Fruit fly (Drosophila melanogaster): ENCODE results near the gene CG9109.

CG9109 gene

dm6 chr2L:6070656-6071231 is 36.5 kb upstream of the CG9109 start, which contains the start of the genes CG9154 and Kr-h2 (continued):
- TF ChIP-seq CG6175 (GFP tag; IDR thresholded peaks at IDR 0.05) = no peak
- no peak for TF ChIP-seq prd (optimal IDR thresholded peaks at IDR 0.05)
- peak; percentile 44 for TF ChIP-seq prd (GFP tag; IDR thresholded peaks at IDR 0.05)
- TF ChIP-seq btn (GFP tag; optimal IDR thresholded peaks at IDR 0.05) = no peak
- TF ChIP-seq Adf1 (GFP tag; IDR thresholded peaks at IDR 0.05) = no peak
- no peak for TF ChIP-seq Hr3 (GFP tag; optimal IDR thresholded peaks at IDR 0.05)
- TF ChIP-seq pnt (GFP tag; optimal IDR thresholded peaks at IDR 0.05) = no peak
- no peak for TF ChIP-seq CG8944 (GFP tag; optimal IDR thresholded peaks at IDR 0.05)
- TF ChIP-seq h (optimal IDR thresholded peaks at IDR 0.05) = no peak
- TF ChIP-seq usp (GFP tag; optimal IDR thresholded peaks at IDR 0.05) = no peak
- no peak for TF ChIP-seq CG15479 (GFP tag; optimal IDR thresholded peaks at IDR 0.05)
- no peak for TF ChIP-seq CG5953 (GFP tag; IDR thresholded peaks at IDR 0.05)
- TF ChIP-seq gfzf (GFP tag; optimal IDR thresholded peaks at IDR 0.05) = no peak
- TF ChIP-seq CG1529 (GFP tag; optimal IDR thresholded peaks at IDR 0.05) = no peak
- no peak for TF ChIP-seq H15 (GFP tag; IDR thresholded peaks at IDR 0.05)
- no peak for TF ChIP-seq Tbp (GFP tag; optimal IDR thresholded peaks at IDR 0.05)
- no peak for TF ChIP-seq TFAM (GFP tag; optimal IDR thresholded peaks at IDR 0.05)
- peak; percentile 75 for TF ChIP-seq CG7928 (GFP tag; optimal IDR thresholded peaks at IDR 0.05)
- TF ChIP-seq pum (GFP tag; optimal IDR thresholded peaks at IDR 0.05) = peak; percentile 15
- no peak for TF ChIP-seq Ada2b (GFP tag; IDR thresholded peaks at IDR 0.05)
- peak; percentile 87 for TF ChIP-seq pzg (GFP tag; optimal IDR thresholded peaks at IDR 0.05)
- no peak for TF ChIP-seq CG1792 (GFP tag; optimal IDR thresholded peaks at IDR 0.05)
- peak; percentile 37 for TF ChIP-seq Fer2 (tag; optimal IDR thresholded peaks at IDR 0.05)
- TF ChIP-seq CG12155 (GFP tag; optimal IDR thresholded peaks at IDR 0.05) = peak; percentile 23
- TF ChIP-seq CG4707 (GFP tag; optimal IDR thresholded peaks at IDR 0.05) = no peak
- TF ChIP-seq sima (GFP tag; optimal IDR thresholded peaks at IDR 0.05) = no peak
- TF ChIP-seq CG2120 (GFP tag; optimal IDR thresholded peaks at IDR 0.05) = peak; percentile 70
- TF ChIP-seq Dref (GFP tag; IDR thresholded peaks at IDR 0.05) = peak; percentile 96
- TF ChIP-seq Stat92E (GFP tag; optimal IDR thresholded peaks at IDR 0.05) = no peak
- TF ChIP-seq Hmr (GFP tag; optimal IDR thresholded peaks at IDR 0.05) = peak; percentile 58
- no peak for TF ChIP-seq chn (GFP tag; optimal IDR thresholded peaks at IDR 0.05)
- TF ChIP-seq CG43689 (GFP tag; IDR thresholded peaks at IDR 0.05) = no peak
- TF ChIP-seq CG6791 (GFP tag; IDR thresholded peaks at IDR 0.05; ENCODE audit: partially characterized antibody) = peak; percentile 75; the same call in 2 of the 3 replicates
- TF ChIP-seq CG2116 (GFP tag; optimal IDR thresholded peaks at IDR 0.05) = peak; percentile 98
- peak; percentile 57 for TF ChIP-seq CG13894 (tag; optimal IDR thresholded peaks at IDR 0.05)
- no peak for TF ChIP-seq vfl (GFP tag; optimal IDR thresholded peaks at IDR 0.05)
- no peak for TF ChIP-seq nau (GFP tag; optimal IDR thresholded peaks at IDR 0.05)
- no peak for TF ChIP-seq pfk (GFP tag; optimal IDR thresholded peaks at IDR 0.05)
- TF ChIP-seq Kr (GFP tag; optimal IDR thresholded peaks at IDR 0.05) = no peak
- TF ChIP-seq wdn (GFP tag; IDR thresholded peaks at IDR 0.05) = no peak
- 0 out of 2 replicates have a peak, but pooled peaks have one; percentile 4 for TF ChIP-seq onecut (GFP tag; IDR thresholded peaks at IDR 0.05)
- TF ChIP-seq CG9215 (GFP tag; IDR thresholded peaks at IDR 0.05) = no peak
- no peak for TF ChIP-seq sob (GFP tag; IDR thresholded peaks at IDR 0.05)
- no peak for TF ChIP-seq D (optimal IDR thresholded peaks at IDR 0.05)
- no peak for TF ChIP-seq D (GFP tag; optimal IDR thresholded peaks at IDR 0.05)
- no peak for TF ChIP-seq bcd (GFP tag; optimal IDR thresholded peaks at IDR 0.05)
- TF ChIP-seq CG13775 (GFP tag; optimal IDR thresholded peaks at IDR 0.05) = peak; percentile 51
- no peak for TF ChIP-seq CG15011 (GFP tag; optimal IDR thresholded peaks at IDR 0.05)
- TF ChIP-seq CG4404 (GFP tag; IDR thresholded peaks at IDR 0.05) = no peak
- peak; percentile 15 for TF ChIP-seq HLH54F (GFP tag; optimal IDR thresholded peaks at IDR 0.05)
- TF ChIP-seq sisA (GFP tag; IDR thresholded peaks at IDR 0.05) = no peak
- TF ChIP-seq CG17802 (tag; optimal IDR thresholded peaks at IDR 0.05) = peak; percentile 11
- TF ChIP-seq CG8765 (GFP tag; IDR thresholded peaks at IDR 0.05) = no peak; the same call in 1 of the 2 replicates
